Fruit fly (Drosophila melanogaster) whole organism, prepupa: ENCODE results near the gene IFT46.

Experiments used
- CG16779 ChIP-seq: fragments of 200-800 bp; sonication (Bioruptor generic); optimal IDR thresholded peaks from 3 replicates; lab custom pipeline; 2017; ENCODE audit warnings: missing biosample characterization, mild to moderate bottlenecking, missing genetic modification characterization
- Met ChIP-seq: fragments of 200-800 bp; sonication (Bioruptor generic); optimal IDR thresholded peaks from 3 replicates; lab custom pipeline; 2016; ENCODE audit warnings: missing biosample characterization, missing genetic modification characterization

DNA sequence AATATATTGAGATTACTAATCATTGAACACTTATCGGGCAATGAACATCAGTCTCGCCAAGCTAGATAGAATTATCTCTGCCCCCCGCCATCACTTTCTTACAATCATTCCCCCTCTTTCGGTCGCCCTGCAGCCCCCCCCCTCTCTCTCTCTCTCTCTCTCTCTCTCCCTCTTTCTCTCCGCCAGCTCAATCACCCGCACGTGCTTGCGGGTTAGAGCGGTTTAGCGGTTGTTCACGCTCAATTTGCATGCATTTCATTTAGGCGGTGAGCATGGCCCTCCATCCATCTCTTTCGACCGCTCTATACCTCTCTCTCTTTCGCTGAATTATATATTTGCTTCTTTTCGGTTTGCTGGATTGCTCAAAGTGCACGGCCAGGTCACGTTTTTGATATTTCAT, 13.2 kb upstream of the IFT46 start:
- TF ChIP-seq Met (GFP tag; lab: Kevin White, UChicago) (no peak), CG16779 (tag; lab: Kevin White, UChicago) (no peak)
